Worm (Caenorhabditis elegans) whole organism, L3 larva: ENCODE results near the gene K10H10.5.

Source experiments
- R02D3.7 ChIP-seq: fragments of 150-350 bp; optimal IDR thresholded peaks from 2 replicates; lab custom pipeline; 2014; ENCODE audit warnings: missing biosample characterization, missing genetic modification characterization
- ZK546.5 ChIP-seq: sonication (generic microtip); optimal IDR thresholded peaks from 2 replicates; lab custom pipeline; 2017; ENCODE audit warnings: missing biosample characterization, missing genetic modification characterization
- aly-2 ChIP-seq: fragments of 150-350 bp; optimal IDR thresholded peaks from 2 replicates; lab custom pipeline; 2014; ENCODE audit warnings: missing biosample characterization, missing genetic modification characterization
- ceh-16 ChIP-seq: sonication (generic microtip); optimal IDR thresholded peaks from 2 replicates; lab custom pipeline; 2017; ENCODE audit warnings: missing biosample characterization, missing genetic modification characterization
- ceh-28 ChIP-seq: fragments of 150-350 bp; optimal IDR thresholded peaks from 2 replicates; lab custom pipeline; 2014; ENCODE audit warnings: missing biosample characterization, missing genetic modification reagents, missing genetic modification characterization
- ceh-82 ChIP-seq: fragments of 150-350 bp; optimal IDR thresholded peaks from 2 replicates; lab custom pipeline; 2014; ENCODE audit warnings: missing biosample characterization, missing genetic modification characterization
- ceh-9 ChIP-seq: sonication (generic microtip); optimal IDR thresholded peaks from 2 replicates; lab custom pipeline; 2018; ENCODE audit warnings: missing biosample characterization, missing genetic modification characterization
- daf-12 ChIP-seq: fragments of 150-350 bp; optimal IDR thresholded peaks from 2 replicates; lab custom pipeline; 2014; ENCODE audit warnings: missing biosample characterization, missing genetic modification reagents, missing genetic modification characterization
- egl-27 ChIP-seq: sonication (generic microtip); optimal IDR thresholded peaks from 4 replicates; lab custom pipeline; 2017; ENCODE audit warnings: missing biosample characterization, missing genetic modification reagents, missing genetic modification characterization
- egl-5 ChIP-seq: fragments of 150-350 bp; optimal IDR thresholded peaks from 2 replicates; lab custom pipeline; 2017; ENCODE audit warnings: missing biosample characterization, missing genetic modification reagents, missing genetic modification characterization, inconsistent platforms
- elt-2 ChIP-seq: sonication (generic microtip); optimal IDR thresholded peaks from 2 replicates; lab custom pipeline; 2016; ENCODE audit warnings: missing genetic modification reagents, mild to moderate bottlenecking, missing genetic modification characterization, missing compliant biosample characterization
- eor-1 ChIP-seq, 2 experiments: fragments of 150-350 bp; optimal IDR thresholded peaks; 2 replicates each; lab custom pipeline; 2014 to 2018; ENCODE audit warnings: missing biosample characterization in 2 of 2, missing genetic modification characterization in 2 of 2
- fkh-10 ChIP-seq: sonication (generic microtip); optimal IDR thresholded peaks from 2 replicates; lab custom pipeline; 2017; ENCODE audit warnings: missing biosample characterization, missing genetic modification reagents, missing genetic modification characterization
- fkh-2 ChIP-seq: fragments of 150-350 bp; optimal IDR thresholded peaks from 2 replicates; lab custom pipeline; 2014; ENCODE audit warnings: missing biosample characterization, missing genetic modification reagents, missing genetic modification characterization
- hmg-11 ChIP-seq: sonication (generic microtip); optimal IDR thresholded peaks from 2 replicates; lab custom pipeline; 2016; ENCODE audit warnings: missing genetic modification characterization, missing compliant biosample characterization
- jun-1 ChIP-seq: fragments of 150-350 bp; optimal IDR thresholded peaks from 2 replicates; lab custom pipeline; 2014; ENCODE audit warnings: missing biosample characterization, missing genetic modification reagents, missing genetic modification characterization
- lin-15B ChIP-seq: fragments of 150-350 bp; optimal IDR thresholded peaks from 2 replicates; lab custom pipeline; 2014; ENCODE audit warnings: missing biosample characterization, missing genetic modification characterization
- lin-39 ChIP-seq: fragments of 150-350 bp; optimal IDR thresholded peaks from 2 replicates; lab custom pipeline; 2018; ENCODE audit warnings: missing biosample characterization, missing genetic modification reagents, missing genetic modification characterization
- lsy-12 ChIP-seq: sonication (generic microtip); optimal IDR thresholded peaks from 2 replicates; lab custom pipeline; 2016; ENCODE audit warnings: mild to moderate bottlenecking, missing genetic modification characterization, missing compliant biosample characterization
- mml-1 ChIP-seq: fragments of 150-350 bp; sonication (generic microtip); optimal IDR thresholded peaks from 3 replicates; lab custom pipeline; 2014; ENCODE audit warnings: missing biosample characterization, missing genetic modification characterization
- nfya-1 ChIP-seq: sonication (generic microtip); optimal IDR thresholded peaks from 2 replicates; lab custom pipeline; 2017; ENCODE audit warnings: missing genetic modification characterization, mild to moderate bottlenecking, missing compliant biosample characterization, antibody characterized with exemption, moderate library complexity; ENCODE audit not compliant: insufficient read depth
- nhr-11 ChIP-seq: fragments of 150-350 bp; optimal IDR thresholded peaks from 2 replicates; lab custom pipeline; 2014; ENCODE audit warnings: missing biosample characterization, missing genetic modification characterization
- nhr-12 ChIP-seq: fragments of 150-350 bp; optimal IDR thresholded peaks from 2 replicates; lab custom pipeline; 2014; ENCODE audit warnings: missing biosample characterization, missing genetic modification characterization
- nhr-23 ChIP-seq: fragments of 150-350 bp; optimal IDR thresholded peaks from 2 replicates; lab custom pipeline; 2014; ENCODE audit warnings: missing biosample characterization, missing genetic modification reagents, missing genetic modification characterization
- nhr-237 ChIP-seq: fragments of 150-350 bp; optimal IDR thresholded peaks from 2 replicates; lab custom pipeline; 2014; ENCODE audit warnings: missing biosample characterization, missing genetic modification characterization
- nhr-25 ChIP-seq: sonication (generic microtip); optimal IDR thresholded peaks from 2 replicates; lab custom pipeline; 2017; ENCODE audit warnings: missing biosample characterization, missing genetic modification characterization
- nhr-28 ChIP-seq: fragments of 150-350 bp; optimal IDR thresholded peaks from 2 replicates; lab custom pipeline; 2014; ENCODE audit warnings: missing biosample characterization, missing genetic modification characterization
- nhr-43 ChIP-seq: sonication (generic microtip); optimal IDR thresholded peaks from 2 replicates; lab custom pipeline; 2016; ENCODE audit warnings: mild to moderate bottlenecking, missing genetic modification characterization, missing compliant biosample characterization; ENCODE audit not compliant: poor library complexity, severe bottlenecking
- nhr-67 ChIP-seq: fragments of 150-350 bp; optimal IDR thresholded peaks from 2 replicates; lab custom pipeline; 2014; ENCODE audit warnings: missing biosample characterization, missing genetic modification characterization
- nhr-76 ChIP-seq: fragments of 150-350 bp; sonication (generic microtip); optimal IDR thresholded peaks from 5 replicates; lab custom pipeline; 2014; ENCODE audit warnings: missing biosample characterization, missing genetic modification characterization
- nhr-77 ChIP-seq: fragments of 150-350 bp; optimal IDR thresholded peaks from 2 replicates; lab custom pipeline; 2014; ENCODE audit warnings: missing biosample characterization, missing genetic modification characterization
- pha-4 ChIP-seq: fragments of 150-350 bp; optimal IDR thresholded peaks from 2 replicates; lab custom pipeline; 2014; ENCODE audit warnings: missing biosample characterization, missing genetic modification reagents, missing genetic modification characterization
- pqm-1 ChIP-seq: fragments of 150-350 bp; optimal IDR thresholded peaks from 2 replicates; lab custom pipeline; 2017; ENCODE audit warnings: missing biosample characterization, missing genetic modification characterization, inconsistent platforms
- skn-1 ChIP-seq: fragments of 150-350 bp; optimal IDR thresholded peaks from 2 replicates; lab custom pipeline; 2014; ENCODE audit warnings: missing biosample characterization, missing genetic modification characterization
- snpc-4 ChIP-seq: fragments of 150-350 bp; optimal IDR thresholded peaks from 2 replicates; lab custom pipeline; 2014; ENCODE audit warnings: missing biosample characterization, missing genetic modification characterization
- tbx-2 ChIP-seq: sonication (generic microtip); optimal IDR thresholded peaks from 2 replicates; lab custom pipeline; 2016; ENCODE audit warnings: mild to moderate bottlenecking, missing genetic modification characterization, missing compliant biosample characterization
- unc-39 ChIP-seq: sonication (generic microtip); optimal IDR thresholded peaks from 4 replicates; lab custom pipeline; 2017; ENCODE audit warnings: missing biosample characterization, missing genetic modification characterization
- zag-1 ChIP-seq: fragments of 150-350 bp; optimal IDR thresholded peaks from 2 replicates; lab custom pipeline; 2014; ENCODE audit warnings: missing biosample characterization, missing genetic modification characterization
- ztf-11 ChIP-seq: fragments of 150-350 bp; optimal IDR thresholded peaks from 2 replicates; lab custom pipeline; 2014; ENCODE audit warnings: missing biosample characterization, missing genetic modification characterization
- ztf-4 ChIP-seq: fragments of 150-350 bp; optimal IDR thresholded peaks from 2 replicates; lab custom pipeline; 2014; ENCODE audit warnings: missing biosample characterization, missing genetic modification characterization

K10H10.5 gene

DNA sequence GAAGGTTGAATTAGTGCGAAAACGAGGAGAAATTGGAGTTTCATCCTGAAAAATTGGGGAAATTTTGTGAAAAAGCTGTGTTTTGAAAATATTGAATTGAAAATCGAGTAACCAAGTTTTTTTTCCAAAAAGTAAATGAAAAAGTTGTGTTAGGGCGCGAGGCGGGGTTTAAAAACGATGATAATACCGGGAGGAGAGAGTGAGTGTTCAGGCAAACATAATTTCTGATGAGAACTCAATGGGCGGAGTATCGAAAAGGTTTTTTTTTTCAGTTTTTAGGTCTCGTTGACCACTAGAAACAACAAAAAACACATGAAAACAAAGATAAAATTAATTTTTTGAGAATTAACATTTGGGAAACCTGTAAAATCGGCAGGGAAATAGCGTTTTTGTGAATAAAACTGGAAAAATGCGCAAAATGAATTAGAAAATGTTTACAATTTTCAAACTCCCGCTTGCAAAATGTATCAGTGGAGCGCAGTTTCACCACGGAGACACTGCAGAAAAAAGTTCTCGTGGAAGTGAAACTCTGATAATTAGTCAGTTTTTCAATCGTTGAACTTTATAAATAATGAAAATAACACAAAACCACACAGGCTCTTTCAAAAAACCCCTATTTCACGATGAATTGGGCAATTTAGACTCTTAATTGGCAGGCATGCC, 21.8 kb upstream of the K10H10.5 start, which contains the start of gene C13B4.1:
C13B4.1 (minus strand) TSS at position 51 of the 663 bp plus-strand sequence.
- TF ChIP-seq nhr-76 (tag; lab: Kevin White, UChicago) (no peak), ztf-4 (no peak), eor-1 (tag; optimal IDR thresholded peaks at IDR 0.05; lab: Kevin White, UChicago) (no peak), ZK546.5 (tag; lab: Kevin White, UChicago) (no peak), aly-2 (tag; lab: Kevin White, UChicago) (no peak), nhr-12 (no peak), egl-27 (tag; lab: Kevin White, UChicago) (no peak), nhr-77 (tag; lab: Kevin White, UChicago) (no peak), snpc-4 (tag; lab: Kevin White, UChicago) (no peak), tbx-2 (tag; lab: Kevin White, UChicago) (no peak)
- TF ChIP-seq, all 47 proteins: peak for 0

DNA sequence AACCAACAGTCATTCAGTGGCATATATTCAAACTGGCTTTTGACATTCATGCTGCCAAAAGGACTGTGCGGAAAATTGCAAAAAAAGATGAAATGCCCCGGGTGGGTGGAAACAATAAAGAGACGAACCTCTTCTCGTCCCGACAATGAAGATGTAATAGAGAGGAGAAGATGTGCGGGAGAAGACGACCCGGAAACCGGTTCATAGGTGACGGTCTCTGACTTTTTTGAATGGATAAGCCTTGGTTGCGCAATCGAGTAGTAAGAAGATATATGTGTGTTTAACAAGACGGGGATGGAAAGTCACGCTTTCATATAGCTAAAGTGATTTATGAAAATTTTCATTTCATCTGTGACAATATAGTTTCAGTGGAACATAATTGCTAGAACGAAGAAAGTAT, 20.8 kb upstream of the K10H10.5 start:
- TF ChIP-seq nhr-25 (tag; lab: Kevin White, UChicago), result peak; percentile 50
- no peak for TF ChIP-seq lin-39 (tag; lab: Kevin White, UChicago)
- no peak for TF ChIP-seq R02D3.7 (tag; lab: Kevin White, UChicago)
- peak; percentile 43 for TF ChIP-seq nhr-23 (tag; lab: Kevin White, UChicago)
- TF ChIP-seq nhr-28 (tag; lab: Kevin White, UChicago), result no peak
- TF ChIP-seq aly-2 (tag; lab: Kevin White, UChicago), result no peak
- no peak for TF ChIP-seq ceh-28

DNA sequence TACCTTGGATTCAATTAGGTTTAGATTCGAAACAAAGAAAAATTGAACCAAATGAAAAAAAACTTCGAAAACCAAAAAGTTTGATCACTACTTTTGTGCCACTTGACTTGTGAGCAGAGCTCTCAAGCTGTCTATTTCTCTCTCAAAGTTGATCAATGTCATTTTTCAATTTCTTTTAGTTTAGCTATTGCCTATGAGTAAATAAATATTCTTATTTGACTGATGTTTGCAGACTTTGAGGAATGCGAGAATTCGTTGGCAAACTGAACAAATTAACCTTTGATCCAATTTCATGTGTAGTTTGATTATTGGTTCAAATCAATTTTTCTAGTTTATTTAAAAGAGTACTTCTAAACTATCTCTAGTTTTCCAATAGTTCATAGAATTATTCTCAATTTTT, 17.7 kb upstream of the K10H10.5 start:
- TF ChIP-seq pha-4 (tag; lab: Kevin White, UChicago) (peak; percentile 16), ceh-16 (tag; lab: Kevin White, UChicago) (no peak), fkh-10 (GFP tag; lab: Kevin White, UChicago) (no peak)

DNA sequence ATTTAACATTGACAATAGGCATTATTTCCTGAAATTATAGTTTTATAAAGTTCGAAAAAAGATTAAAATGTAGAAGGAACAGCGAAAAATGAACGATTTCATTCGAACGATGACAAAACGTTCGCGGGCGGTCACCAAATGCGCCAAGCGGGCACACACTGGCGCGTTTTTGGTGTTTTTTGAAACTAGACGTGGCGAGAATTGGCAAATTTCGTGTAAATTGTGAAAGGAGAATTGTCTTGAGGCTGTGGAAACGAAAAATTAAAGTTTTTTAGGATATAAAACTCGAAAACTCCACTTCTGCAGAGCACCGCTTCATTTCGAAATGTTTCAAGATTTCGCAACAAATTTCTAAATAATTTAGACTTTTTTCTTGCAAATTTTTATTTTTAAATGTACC, 12.9 kb upstream of the K10H10.5 start, which contains the start of gene usp-14:
usp-14 (minus strand) TSS at position 28 of the 400 bp plus-strand sequence.
- TF ChIP-seq fkh-10 (GFP tag; lab: Kevin White, UChicago) (no peak), ceh-28 (no peak), ceh-82 (tag; lab: Kevin White, UChicago) (no peak), hmg-11 (tag; lab: Kevin White, UChicago) (peak; percentile 39), pha-4 (tag; lab: Kevin White, UChicago) (peak; percentile 48), skn-1 (tag; lab: Kevin White, UChicago) (peak; percentile 77), daf-12 (tag; lab: Kevin White, UChicago) (no peak), tbx-2 (tag; lab: Kevin White, UChicago) (peak; percentile 37), nfya-1 (tag; lab: Kevin White, UChicago) (peak; percentile 52), elt-2 (tag; lab: Kevin White, UChicago) (peak; percentile 13), eor-1 (tag; optimal IDR thresholded peaks at IDR 0.05; lab: Kevin White, UChicago) (no peak), snpc-4 (tag; lab: Kevin White, UChicago) (peak; percentile 74), lin-39 (tag; lab: Kevin White, UChicago) (peak; percentile 1), nhr-23 (tag; lab: Kevin White, UChicago) (peak; percentile 29), unc-39 (no peak), nhr-25 (tag; lab: Kevin White, UChicago) (peak; percentile 48), ztf-4 (no peak), nhr-11 (tag; lab: Kevin White, UChicago) (no peak), nhr-77 (tag; lab: Kevin White, UChicago) (peak; percentile 28), nhr-43 (peak; percentile 27), lin-15B (tag; lab: Kevin White, UChicago) (peak; percentile 55), ceh-9 (no peak), nhr-237 (no peak), lsy-12 (tag; lab: Kevin White, UChicago) (peak; percentile 15)

DNA sequence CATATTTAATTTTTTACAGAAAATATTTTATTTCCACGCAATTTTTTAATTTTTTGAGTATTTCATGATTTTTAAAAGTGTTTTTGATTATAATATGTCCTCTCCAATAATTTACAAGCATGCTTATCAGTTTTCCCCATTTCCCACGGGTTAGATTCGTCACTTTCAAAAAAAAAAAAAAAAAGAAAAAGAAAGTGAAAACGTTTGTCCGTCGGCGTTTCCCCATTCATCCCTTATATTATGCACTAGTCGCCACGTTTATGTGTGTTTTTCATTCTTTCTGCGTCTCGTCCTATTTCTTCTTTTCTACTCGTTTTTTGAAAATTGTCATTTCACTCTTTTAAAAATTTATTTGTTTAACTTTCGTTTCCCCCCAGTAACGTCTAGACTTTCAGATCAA, 12.1 kb upstream of the K10H10.5 start, which contains the start of gene vnut-1:
vnut-1 (plus strand) TSS at position 396 of the 400 bp plus-strand sequence.
- TF ChIP-seq ztf-11 (no peak), nhr-11 (tag; lab: Kevin White, UChicago) (no peak), lin-15B (tag; lab: Kevin White, UChicago) (peak; percentile 9), pqm-1 (tag; lab: Kevin White, UChicago) (peak; percentile 67), ztf-4 (no peak), nhr-28 (tag; lab: Kevin White, UChicago) (no peak), snpc-4 (tag; lab: Kevin White, UChicago) (peak; percentile 60), unc-39 (no peak), egl-5 (tag; lab: Kevin White, UChicago) (no peak), daf-12 (tag; lab: Kevin White, UChicago) (no peak), nfya-1 (tag; lab: Kevin White, UChicago) (peak; percentile 24), fkh-2 (tag; lab: Kevin White, UChicago) (no peak), ceh-82 (tag; lab: Kevin White, UChicago) (no peak), elt-2 (tag; lab: Kevin White, UChicago) (peak; percentile 80), jun-1 (tag; lab: Kevin White, UChicago) (no peak), zag-1 (tag; lab: Kevin White, UChicago) (no peak), eor-1 (tag; optimal IDR thresholded peaks at IDR 0.05; lab: Kevin White, UChicago) (no peak), nhr-67 (no peak), nhr-25 (tag; lab: Kevin White, UChicago) (peak; percentile 9), pha-4 (tag; lab: Kevin White, UChicago) (peak; percentile 50), nhr-43 (peak; percentile 29), nhr-23 (tag; lab: Kevin White, UChicago) (peak; percentile 63), tbx-2 (tag; lab: Kevin White, UChicago) (no peak), nhr-77 (tag; lab: Kevin White, UChicago) (no peak), mml-1 (tag; lab: Kevin White, UChicago) (no peak), nhr-76 (tag; lab: Kevin White, UChicago) (no peak)
